Worm (Caenorhabditis elegans) whole organism, young adult: ENCODE results near the gene chtb-2.

Experiments used
- B0035.1 ChIP-seq: sonication (generic microtip); optimal IDR thresholded peaks from 2 replicates; lab custom pipeline; 2016; ENCODE audit warnings: missing genetic modification characterization, mild to moderate bottlenecking, missing compliant biosample characterization, missing genotype, missing genetic modification reagents
- B0336.3 ChIP-seq: fragments of 200-800 bp; sonication (Bioruptor generic); IDR thresholded peaks from 2 replicates; pipeline ENCODE4 v1.3.6; 2022; ENCODE audit warnings: missing genetic modification characterization, missing compliant biosample characterization
- C06A6.2 ChIP-seq: fragments of 200-800 bp; sonication (Bioruptor generic); conservative IDR thresholded peaks from 2 replicates; pipeline ENCODE4 v1.3.6; 2022; ENCODE audit warnings: missing genetic modification characterization, missing compliant biosample characterization
- F22D6.2 ChIP-seq: sonication (generic microtip); optimal IDR thresholded peaks from 2 replicates; lab custom pipeline; 2016; ENCODE audit warnings: mild to moderate bottlenecking, missing genetic modification characterization, missing compliant biosample characterization
- F23B12.7 ChIP-seq: sonication (generic microtip); optimal IDR thresholded peaks from 2 replicates; lab custom pipeline; 2017; ENCODE audit warnings: missing genetic modification characterization, mild to moderate bottlenecking, missing compliant biosample characterization, antibody characterized with exemption, moderate library complexity; ENCODE audit not compliant: insufficient read depth
- F37B4.10 ChIP-seq: fragments of 200-800 bp; sonication (Bioruptor generic); IDR thresholded peaks from 2 replicates; pipeline ENCODE4 v1.3.6; 2022; ENCODE audit warnings: missing genetic modification characterization, missing compliant biosample characterization
- F52B5.7 ChIP-seq: sonication (generic microtip); optimal IDR thresholded peaks from 2 replicates; lab custom pipeline; 2016; ENCODE audit warnings: mild to moderate bottlenecking, missing genetic modification characterization, missing compliant biosample characterization
- F57A8.1 ChIP-seq: fragments of 200-800 bp; sonication (Bioruptor generic); optimal IDR thresholded peaks from 2 replicates; lab custom pipeline; 2018; ENCODE audit warnings: mild to moderate bottlenecking, missing genetic modification characterization, moderate library complexity, missing compliant biosample characterization
- T07F8.4 ChIP-seq: sonication (generic microtip); optimal IDR thresholded peaks from 2 replicates; lab custom pipeline; 2016; ENCODE audit warnings: mild to moderate bottlenecking, missing genetic modification characterization, moderate library complexity, missing compliant biosample characterization
- Y79H2A.3 ChIP-seq: fragments of 200-800 bp; sonication (Bioruptor generic); conservative IDR thresholded peaks from 2 replicates; pipeline ENCODE4 v1.3.6; 2022; ENCODE audit warnings: missing genetic modification reagents, missing genetic modification characterization, missing compliant biosample characterization
- aptf-3 ChIP-seq: fragments of 200-800 bp; sonication (Bioruptor generic); IDR thresholded peaks from 2 replicates; pipeline ENCODE4 v1.3.6; 2022; ENCODE audit warnings: missing genetic modification characterization, missing compliant biosample characterization
- ceh-40 ChIP-seq: fragments of 200-800 bp; sonication (Bioruptor generic); IDR thresholded peaks from 2 replicates; pipeline ENCODE4 v1.3.6; 2022; ENCODE audit warnings: missing genetic modification characterization, missing compliant biosample characterization
- ceh-91 ChIP-seq: fragments of 200-800 bp; sonication (Bioruptor generic); IDR thresholded peaks from 2 replicates; pipeline ENCODE4 v1.3.6; 2022; ENCODE audit warnings: missing genetic modification reagents, missing genetic modification characterization, missing compliant biosample characterization
- chd-7 ChIP-seq: sonication (generic microtip); optimal IDR thresholded peaks from 2 replicates; lab custom pipeline; 2016; ENCODE audit warnings: mild to moderate bottlenecking, missing genetic modification characterization, moderate library complexity, missing compliant biosample characterization
- die-1 ChIP-seq: sonication (generic microtip); optimal IDR thresholded peaks from 2 replicates; lab custom pipeline; 2016; ENCODE audit warnings: missing genotype, mild to moderate bottlenecking, missing genetic modification characterization, missing compliant biosample characterization
- dpff-1 ChIP-seq: sonication (generic microtip); optimal IDR thresholded peaks from 2 replicates; lab custom pipeline; 2017; ENCODE audit warnings: mild to moderate bottlenecking, missing genetic modification characterization, missing compliant biosample characterization
- dpl-1 ChIP-seq: fragments of 150-350 bp; optimal IDR thresholded peaks from 2 replicates; lab custom pipeline; 2014; ENCODE audit warnings: missing biosample characterization, missing genetic modification reagents, missing genetic modification characterization
- egl-44 ChIP-seq: fragments of 200-800 bp; sonication (Bioruptor generic); IDR thresholded peaks from 2 replicates; pipeline ENCODE4 v1.3.6; 2022; ENCODE audit warnings: missing genetic modification reagents, missing genetic modification characterization, missing compliant biosample characterization
- ekl-4 ChIP-seq: fragments of 200-800 bp; sonication (Bioruptor generic); IDR thresholded peaks from 2 replicates; pipeline ENCODE4 v1.3.6; 2022; ENCODE audit warnings: missing genetic modification reagents, missing genetic modification characterization, missing compliant biosample characterization
- ets-4 ChIP-seq: fragments of 200-800 bp; sonication (Bioruptor generic); optimal IDR thresholded peaks from 2 replicates; lab custom pipeline; 2018; ENCODE audit warnings: mild to moderate bottlenecking, missing genetic modification characterization, missing compliant biosample characterization
- fkh-3 ChIP-seq: sonication (generic microtip); optimal IDR thresholded peaks from 2 replicates; lab custom pipeline; 2016; ENCODE audit warnings: mild to moderate bottlenecking, missing genetic modification characterization, missing compliant biosample characterization
- gei-17 ChIP-seq: fragments of 200-800 bp; sonication (Bioruptor generic); optimal IDR thresholded peaks from 2 replicates; lab custom pipeline; 2018; ENCODE audit warnings: mild to moderate bottlenecking, missing genetic modification characterization, missing compliant biosample characterization
- him-1 ChIP-seq: sonication (generic microtip); optimal IDR thresholded peaks from 2 replicates; lab custom pipeline; 2016; ENCODE audit warnings: missing genotype, missing genetic modification reagents, missing genetic modification characterization, missing compliant biosample characterization
- hlh-26 ChIP-seq: fragments of 200-800 bp; sonication (Bioruptor generic); conservative IDR thresholded peaks from 2 replicates; pipeline ENCODE4 v1.3.6; 2022; ENCODE audit warnings: missing genetic modification reagents, missing genetic modification characterization, missing compliant biosample characterization
- lin-40 ChIP-seq: sonication (generic microtip); optimal IDR thresholded peaks from 2 replicates; lab custom pipeline; 2016; ENCODE audit warnings: missing genetic modification characterization, mild to moderate bottlenecking, missing compliant biosample characterization, missing genotype, missing genetic modification reagents
- lin-54 ChIP-seq: fragments of 200-800 bp; sonication (Bioruptor generic); optimal IDR thresholded peaks from 2 replicates; lab custom pipeline; 2018; ENCODE audit warnings: mild to moderate bottlenecking, missing genetic modification characterization, missing compliant biosample characterization
- lsl-1 ChIP-seq: fragments of 200-800 bp; sonication (Bioruptor generic); optimal IDR thresholded peaks from 2 replicates; lab custom pipeline; 2018; ENCODE audit warnings: mild to moderate bottlenecking, missing genetic modification characterization, moderate library complexity, missing compliant biosample characterization
- lsy-27 ChIP-seq: sonication (generic microtip); optimal IDR thresholded peaks from 2 replicates; lab custom pipeline; 2017; ENCODE audit warnings: missing genetic modification characterization, mild to moderate bottlenecking, missing compliant biosample characterization, antibody characterized with exemption, missing genotype, borderline replicate concordance; ENCODE audit not compliant: insufficient read depth
- madf-10 ChIP-seq: sonication (generic microtip); optimal IDR thresholded peaks from 2 replicates; lab custom pipeline; 2016; ENCODE audit warnings: mild to moderate bottlenecking, missing genetic modification characterization, missing compliant biosample characterization
- madf-6 ChIP-seq: fragments of 200-800 bp; sonication (Bioruptor generic); IDR thresholded peaks from 2 replicates; pipeline ENCODE4 v1.3.6; 2022; ENCODE audit warnings: missing genetic modification reagents, missing genetic modification characterization, missing compliant biosample characterization
- madf-8 ChIP-seq: fragments of 200-800 bp; sonication (Bioruptor generic); conservative IDR thresholded peaks from 2 replicates; pipeline ENCODE4 v1.3.6; 2022; ENCODE audit warnings: missing genetic modification reagents, missing genetic modification characterization, missing compliant biosample characterization
- mel-28 ChIP-seq: sonication (generic microtip); optimal IDR thresholded peaks from 2 replicates; lab custom pipeline; 2016; ENCODE audit warnings: borderline replicate concordance, mild to moderate bottlenecking, missing genetic modification characterization, missing compliant biosample characterization
- mxl-1 ChIP-seq: sonication (generic microtip); optimal IDR thresholded peaks from 2 replicates; lab custom pipeline; 2016; ENCODE audit warnings: missing genetic modification characterization, missing compliant biosample characterization
- nfya-1 ChIP-seq: sonication (generic microtip); optimal IDR thresholded peaks from 2 replicates; lab custom pipeline; 2017; ENCODE audit warnings: antibody characterized with exemption, missing compliant biosample characterization, missing genetic modification characterization, borderline replicate concordance; ENCODE audit not compliant: insufficient read depth
- nfya-2 ChIP-seq: fragments of 200-800 bp; sonication (Bioruptor generic); IDR thresholded peaks from 2 replicates; pipeline ENCODE4 v1.3.6; 2022; ENCODE audit warnings: missing genetic modification reagents, missing genetic modification characterization, missing compliant biosample characterization
- nfyb-1 ChIP-seq: fragments of 200-800 bp; sonication (Bioruptor generic); IDR thresholded peaks from 2 replicates; pipeline ENCODE4 v1.3.6; 2022; ENCODE audit warnings: missing genetic modification reagents, missing genetic modification characterization, missing compliant biosample characterization
- nhr-120 ChIP-seq: fragments of 200-800 bp; sonication (Bioruptor generic); IDR thresholded peaks from 2 replicates; pipeline ENCODE4 v1.3.6; 2022; ENCODE audit warnings: missing genetic modification characterization, missing compliant biosample characterization
- nhr-179 ChIP-seq: sonication (generic microtip); optimal IDR thresholded peaks from 2 replicates; lab custom pipeline; 2016; ENCODE audit warnings: mild to moderate bottlenecking, missing genetic modification characterization, missing compliant biosample characterization
- nhr-27 ChIP-seq: fragments of 200-800 bp; sonication (Bioruptor generic); optimal IDR thresholded peaks from 2 replicates; lab custom pipeline; 2018; ENCODE audit warnings: mild to moderate bottlenecking, missing genetic modification characterization, moderate library complexity, missing compliant biosample characterization
- pha-4 ChIP-seq: fragments of 150-350 bp; sonication (generic microtip); optimal IDR thresholded peaks from 2 replicates; lab custom pipeline; 2014; ENCODE audit warnings: missing biosample characterization, missing genetic modification reagents, missing genetic modification characterization
- unc-62 ChIP-seq: fragments of 150-350 bp; optimal IDR thresholded peaks from 2 replicates; lab custom pipeline; 2014; ENCODE audit warnings: missing biosample characterization, missing genetic modification reagents, missing genetic modification characterization
- zim-3 ChIP-seq: sonication (generic microtip); optimal IDR thresholded peaks from 2 replicates; lab custom pipeline; 2017; ENCODE audit warnings: mild to moderate bottlenecking, missing genetic modification characterization, moderate library complexity, missing compliant biosample characterization
- ztf-18 ChIP-seq: sonication (generic microtip); optimal IDR thresholded peaks from 2 replicates; lab custom pipeline; 2016; ENCODE audit warnings: missing genotype, mild to moderate bottlenecking, missing genetic modification characterization, missing compliant biosample characterization
- ztf-25 ChIP-seq: fragments of 200-800 bp; sonication (Bioruptor generic); IDR thresholded peaks from 2 replicates; pipeline ENCODE4 v1.3.6; 2022; ENCODE audit warnings: missing genetic modification reagents, missing genetic modification characterization, missing compliant biosample characterization

Gene chtb-2

ce11 chrIII:6527902-6528301 lies 44.9 kb downstream of the chtb-2 start, which contains the start of gene pqn-10:
pqn-10 (plus strand) TSS chrIII:6528202.
- no peak for TF ChIP-seq F37B4.10 (GFP tag; lab: Robert Waterston, UW)
- TF ChIP-seq ceh-40 (GFP tag; lab: Robert Waterston, UW), result no peak
- no peak for TF ChIP-seq nfya-2 (GFP tag; lab: Robert Waterston, UW)
- TF ChIP-seq ets-4 (GFP tag; lab: Kevin White, UChicago), result no peak
- no peak for TF ChIP-seq ztf-25 (GFP tag; lab: Robert Waterston, UW)
- no peak for TF ChIP-seq die-1 (tag; lab: Kevin White, UChicago)
- no peak for TF ChIP-seq unc-62
- no peak for TF ChIP-seq egl-44 (GFP tag; lab: Robert Waterston, UW)
- TF ChIP-seq F52B5.7 (tag; lab: Kevin White, UChicago), result no peak
- no peak for TF ChIP-seq mxl-1 (tag; lab: Kevin White, UChicago)
- TF ChIP-seq nhr-179 (tag; lab: Kevin White, UChicago), result no peak
- TF ChIP-seq mel-28, result no peak
- no peak for TF ChIP-seq F22D6.2
- no peak for TF ChIP-seq nfyb-1 (GFP tag; lab: Robert Waterston, UW)
- no peak for TF ChIP-seq fkh-3 (tag; lab: Kevin White, UChicago)
- no peak for TF ChIP-seq lsy-27 (tag; lab: Kevin White, UChicago)
- TF ChIP-seq madf-10 (tag; lab: Kevin White, UChicago), result no peak

- TF ChIP-seq lsl-1 (GFP tag; lab: Kevin White, UChicago), result no peak
- TF ChIP-seq ceh-40 (GFP tag; lab: Robert Waterston, UW), result no peak
- no peak for TF ChIP-seq ekl-4 (GFP tag; lab: Robert Waterston, UW)
- no peak for TF ChIP-seq F23B12.7 (tag; lab: Kevin White, UChicago)
- TF ChIP-seq aptf-3, result no peak
- no peak for TF ChIP-seq zim-3
- TF ChIP-seq hlh-26, result no peak
- TF ChIP-seq dpff-1 (tag; lab: Kevin White, UChicago), result no peak
- no peak for TF ChIP-seq madf-8 (GFP tag; lab: Robert Waterston, UW)
- TF ChIP-seq nhr-27 (tag; lab: Kevin White, UChicago), result no peak
- TF ChIP-seq Y79H2A.3 (GFP tag; lab: Robert Waterston, UW), result no peak
- no peak for TF ChIP-seq gei-17 (GFP tag; lab: Kevin White, UChicago)
- no peak for TF ChIP-seq lsy-27 (tag; lab: Kevin White, UChicago)
- no peak for TF ChIP-seq pha-4 (tag; lab: Kevin White, UChicago)
- no peak for TF ChIP-seq dpl-1 (GFP tag; lab: Kevin White, UChicago)
- no peak for TF ChIP-seq lin-40 (tag; lab: Kevin White, UChicago)
- no peak for TF ChIP-seq him-1 (tag; lab: Kevin White, UChicago)
Observed at ce11 chrIII:6531099-6531498, 48.1 kb downstream of the chtb-2 start, which contains the start of gene C09E7.11. C09E7.11 (plus strand) TSS chrIII:6531399.

- TF ChIP-seq F52B5.7 (tag; lab: Kevin White, UChicago), result no peak
- TF ChIP-seq chd-7 (tag; lab: Kevin White, UChicago), result no peak
- TF ChIP-seq fkh-3 (tag; lab: Kevin White, UChicago), result no peak
- TF ChIP-seq ekl-4 (GFP tag; lab: Robert Waterston, UW), result no peak
- no peak for TF ChIP-seq madf-6 (GFP tag; lab: Robert Waterston, UW)
- no peak for TF ChIP-seq lin-54 (GFP tag; lab: Kevin White, UChicago)
- no peak for TF ChIP-seq nfya-1
- TF ChIP-seq F22D6.2, result no peak
- TF ChIP-seq B0336.3 (GFP tag; lab: Robert Waterston, UW), result no peak
- TF ChIP-seq B0035.1 (tag; lab: Kevin White, UChicago), result no peak
- no peak for TF ChIP-seq C06A6.2 (GFP tag; lab: Robert Waterston, UW)
- TF ChIP-seq ztf-18, result no peak
- TF ChIP-seq nhr-27 (tag; lab: Kevin White, UChicago), result no peak
- TF ChIP-seq T07F8.4 (tag; lab: Kevin White, UChicago), result no peak
- TF ChIP-seq F57A8.1 (GFP tag; lab: Kevin White, UChicago), result no peak
- no peak for TF ChIP-seq ceh-91 (GFP tag; lab: Robert Waterston, UW)
- no peak for TF ChIP-seq gei-17 (GFP tag; lab: Kevin White, UChicago)
- TF ChIP-seq nhr-120 (GFP tag; lab: Robert Waterston, UW), result no peak
- no peak for TF ChIP-seq dpff-1 (tag; lab: Kevin White, UChicago)
Observed at ce11 chrIII:6532647-6533046, 49.6 kb downstream of the chtb-2 start, which contains the start of gene srxa-5. srxa-5 (plus strand) TSS chrIII:6532947.
